Worm (Caenorhabditis elegans): ENCODE measurements around the gene M106.2.
A peak's percentile ranks its signal among the peaks of the same experiment; 100 is the strongest.

DNA sequence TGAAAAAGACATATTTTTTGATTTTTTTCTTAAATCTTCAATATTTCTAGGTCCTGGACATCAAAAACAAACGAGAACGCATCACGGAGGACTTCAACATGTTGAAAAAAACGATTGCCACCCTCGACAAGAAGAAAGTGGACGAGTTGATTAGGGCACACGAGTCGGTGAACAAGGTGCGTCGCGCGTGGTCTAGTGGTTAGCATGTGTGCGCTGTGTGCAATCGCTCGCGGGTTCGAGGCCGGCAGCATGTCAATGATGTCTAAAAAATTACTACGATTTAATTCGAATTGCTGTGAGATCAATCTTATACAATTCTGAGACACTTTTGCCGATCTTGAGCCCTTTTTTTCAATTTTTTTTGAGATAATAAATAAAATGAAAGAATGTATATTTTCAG is 9.7 kb downstream of the M106.2 start:
- TF ChIP-seq egl-27 (tag; optimal IDR thresholded peaks at IDR 0.05) (no peak), R02D3.7 (tag; optimal IDR thresholded peaks at IDR 0.05) (peak; percentile 18), lsy-2 (tag; optimal IDR thresholded peaks at IDR 0.05) (peak; percentile 35 to 85), spr-1 (tag; optimal IDR thresholded peaks at IDR 0.05) (peak; percentile 71), snpc-4 (tag; optimal IDR thresholded peaks at IDR 0.05) (no peak), mdl-1 (tag; optimal IDR thresholded peaks at IDR 0.05) (peak; percentile 30 to 71), tra-1 (GFP tag; IDR thresholded peaks at IDR 0.05) (peak; percentile 79), jun-1 (tag; optimal IDR thresholded peaks at IDR 0.05) (no peak), pha-4 (GFP tag; IDR thresholded peaks at IDR 0.05) (peak; percentile 95), pha-4 (tag; optimal IDR thresholded peaks at IDR 0.05) (no peak), zag-1 (tag; optimal IDR thresholded peaks at IDR 0.05) (no peak)
